Worm (Caenorhabditis elegans): Measurements from ENCODE around the gene lin-37.

The lin-37 gene

DNA sequence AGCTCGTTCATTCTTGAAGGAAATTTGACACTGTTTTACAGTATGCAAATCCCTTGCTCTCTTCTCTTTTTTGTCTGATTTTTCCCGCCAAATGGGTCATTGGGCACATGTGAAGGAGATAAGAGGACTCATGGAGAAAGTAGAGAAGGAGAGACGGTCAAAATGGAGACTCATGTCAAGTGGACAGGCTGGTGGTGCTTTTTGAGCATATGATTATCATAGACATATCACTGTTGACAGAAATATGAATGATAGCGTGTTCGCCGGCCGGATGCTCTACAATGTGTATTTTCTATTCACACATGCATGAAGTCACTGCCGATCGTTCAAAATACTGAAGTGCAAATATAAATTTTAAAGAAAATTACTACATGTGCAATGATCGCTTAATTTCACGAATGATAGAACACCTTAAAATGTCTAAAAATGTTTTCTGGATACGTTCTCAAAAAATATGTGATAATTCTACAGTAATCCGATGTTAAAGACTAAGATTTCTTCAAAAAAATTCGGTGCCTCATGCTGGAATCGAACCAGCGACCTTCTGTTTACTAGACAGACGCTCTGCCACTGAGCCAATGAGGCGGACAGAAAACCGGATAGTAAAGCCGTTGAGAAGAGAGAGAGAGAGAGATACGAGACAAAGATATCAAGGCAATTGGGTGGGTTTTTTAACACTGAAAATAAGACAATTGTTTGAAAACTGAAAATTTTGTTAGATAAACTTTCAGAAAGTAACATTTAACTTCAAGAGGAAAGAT lies 42.1 kb downstream of the lin-37 start:
- TF ChIP-seq lin-15B (tag; optimal IDR thresholded peaks at IDR 0.05) (no peak), ZK337.2 (GFP tag; IDR thresholded peaks at IDR 0.05) (no peak), tag-97 (GFP tag; IDR thresholded peaks at IDR 0.05) (no peak), zfp-2 (tag; optimal IDR thresholded peaks at IDR 0.05) (no peak), egl-27 (tag; optimal IDR thresholded peaks at IDR 0.05) (no peak), R02D3.7 (tag; optimal IDR thresholded peaks at IDR 0.05) (no peak), nhr-28 (tag; optimal IDR thresholded peaks at IDR 0.05) (no peak), Y105C5A.15 (GFP tag; IDR thresholded peaks at IDR 0.05) (no peak), zfp-3 (GFP tag; conservative IDR thresholded peaks at IDR 0.05) (no peak), aha-1 (tag) (peak; percentile 48), dmd-6 (GFP tag; IDR thresholded peaks at IDR 0.05) (peak; percentile 61), tra-1 (GFP tag; IDR thresholded peaks at IDR 0.05) (peak; percentile 56), mes-2 (tag; optimal IDR thresholded peaks at IDR 0.05; ENCODE audit: poor library complexity, severe bottlenecking) (peak; percentile 62), nhr-77 (tag; optimal IDR thresholded peaks at IDR 0.05) (no peak), T26A8.4 (GFP tag; IDR thresholded peaks at IDR 0.05) (no peak; the same call in 1 of the 2 replicates), ceh-28 (tag; optimal IDR thresholded peaks at IDR 0.05) (no peak), zip-2 (tag; optimal IDR thresholded peaks at IDR 0.05) (no peak), daf-12 (tag; optimal IDR thresholded peaks at IDR 0.05) (no peak), F44E2.7 (GFP tag; IDR thresholded peaks at IDR 0.05) (no peak), zip-11 (GFP tag; IDR thresholded peaks at IDR 0.05) (no peak), nhr-42 (GFP tag; IDR thresholded peaks at IDR 0.05) (no peak), F10B5.3 (tag; optimal IDR thresholded peaks at IDR 0.05) (no peak), hlh-11 (tag; optimal IDR thresholded peaks at IDR 0.05) (peak; percentile 22), lim-7 (GFP tag; IDR thresholded peaks at IDR 0.05) (0 out of 2 replicates have a peak, but pooled peaks have one; percentile 44), ceh-32 (tag; optimal IDR thresholded peaks at IDR 0.05; ENCODE audit: poor library complexity) (no peak), F37D6.2 (tag; optimal IDR thresholded peaks at IDR 0.05) (peak; percentile 12), vab-7 (GFP tag; IDR thresholded peaks at IDR 0.05) (0 out of 2 replicates have a peak, but pooled peaks have one; percentile 28), madf-9 (GFP tag; conservative IDR thresholded peaks at IDR 0.05) (no peak; the same call in 1 of the 2 replicates), Y75B8A.6 (GFP tag; IDR thresholded peaks at IDR 0.05) (no peak), lin-38 (GFP tag; IDR thresholded peaks at IDR 0.05) (peak; percentile 62), pha-4 (GFP tag; IDR thresholded peaks at IDR 0.05) (0 out of 2 replicates have a peak, but pooled peaks have one; percentile 52), pha-4 (tag; optimal IDR thresholded peaks at IDR 0.05) (no peak), lin-39 (tag; optimal IDR thresholded peaks at IDR 0.05) (no peak), nhr-25 (tag; optimal IDR thresholded peaks at IDR 0.05; ENCODE audit: borderline replicate concordance, insufficient read depth) (no peak), dmd-9 (GFP tag; IDR thresholded peaks at IDR 0.05) (no peak), mep-1 (tag; optimal IDR thresholded peaks at IDR 0.05) (peak; percentile 43), hlh-30 (tag; optimal IDR thresholded peaks at IDR 0.05; ENCODE audit: insufficient read depth) (peak; percentile 45), lin-1 (GFP tag; IDR thresholded peaks at IDR 0.05) (peak; percentile 54; the same call in 1 of the 2 replicates), lsy-2 (tag; optimal IDR thresholded peaks at IDR 0.05) (peak in 1 of 2 experiments; percentile 66), dve-1 (tag; optimal IDR thresholded peaks at IDR 0.05; ENCODE audit: insufficient read depth) (peak; percentile 2), zag-1 (tag; optimal IDR thresholded peaks at IDR 0.05) (no peak), F26F4.8 (GFP tag; conservative IDR thresholded peaks at IDR 0.05) (no peak), ceh-62 (tag; optimal IDR thresholded peaks at IDR 0.05) (no peak), spr-1 (tag; optimal IDR thresholded peaks at IDR 0.05) (peak; percentile 23), unc-130 (GFP tag; optimal IDR thresholded peaks at IDR 0.05) (no peak), hmg-1.1 (GFP tag; IDR thresholded peaks at IDR 0.05) (peak; percentile 51; the same call in 1 of the 2 replicates), mxl-3 (GFP tag; optimal IDR thresholded peaks at IDR 0.05) (no peak), ceh-44 (GFP tag; IDR thresholded peaks at IDR 0.05) (no peak), dpl-1 (GFP tag; optimal IDR thresholded peaks at IDR 0.05) (peak; percentile 39), snpc-4 (tag; optimal IDR thresholded peaks at IDR 0.05) (peak; percentile 75)

All from whole organism, L4 larva.